Fruit fly (Drosophila melanogaster) Kc167 (cell line): ENCODE measurements around the gene gammaTub37C.

ENCODE experiments used
- Myc ChIP-seq: fragments of >200 bp; optimal IDR thresholded peaks from 2 replicates; lab custom pipeline; 2017; ENCODE audit warnings: missing external identifiers
- Sin3A ChIP-seq: fragments of >200 bp; optimal IDR thresholded peaks from 2 replicates; lab custom pipeline; 2018; ENCODE audit warnings: missing external identifiers
- h ChIP-seq: fragments of >200 bp; optimal IDR thresholded peaks from 3 replicates; lab custom pipeline; 2018; ENCODE audit warnings: missing external identifiers
- insv ChIP-seq: fragments of >200 bp; optimal IDR thresholded peaks from 3 replicates; lab custom pipeline; 2018; ENCODE audit warnings: missing external identifiers
- psq ChIP-seq: fragments of >200 bp; optimal IDR thresholded peaks from 2 replicates; lab custom pipeline; 2017; ENCODE audit warnings: missing external identifiers
- ttk ChIP-seq: sonication (Bioruptor generic); optimal IDR thresholded peaks from 2 replicates; lab custom pipeline; 2017; ENCODE audit warnings: missing external identifiers

The gammaTub37C gene

DNA sequence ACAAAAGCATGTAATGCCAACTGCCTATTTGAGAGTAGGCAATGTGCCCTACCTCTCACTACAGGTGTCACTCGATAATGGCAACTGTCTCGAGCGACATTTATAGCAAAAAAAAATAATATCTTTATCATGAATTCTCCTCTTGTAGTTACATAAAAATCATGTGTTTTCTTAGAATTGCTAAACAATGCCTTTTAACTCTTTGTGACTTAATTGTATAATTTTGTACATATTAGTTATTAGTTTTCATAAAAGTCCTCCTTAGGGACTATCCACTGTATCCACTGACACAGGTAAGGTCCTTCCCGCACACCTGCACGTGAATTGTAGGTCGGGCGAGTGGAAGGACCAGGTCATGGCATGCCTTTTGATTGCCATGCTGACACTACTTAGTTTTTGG, 23.3 kb upstream of the gammaTub37C start:
- TF ChIP-seq psq (lab: Kevin White, UChicago) (no peak), Sin3A (lab: Kevin White, UChicago) (no peak), Myc (lab: Kevin White, UChicago) (no peak), h (lab: Kevin White, UChicago) (no peak), insv (lab: Kevin White, UChicago) (no peak)

- TF ChIP-seq h (lab: Kevin White, UChicago) (no peak), ttk (lab: Kevin White, UChicago) (no peak), insv (lab: Kevin White, UChicago) (no peak), Myc (lab: Kevin White, UChicago) (no peak), psq (lab: Kevin White, UChicago) (no peak), Sin3A (lab: Kevin White, UChicago) (no peak)
Measured at dm6 chr2L:19204546-19204945, 19.0 kb upstream of the gammaTub37C start.

DNA sequence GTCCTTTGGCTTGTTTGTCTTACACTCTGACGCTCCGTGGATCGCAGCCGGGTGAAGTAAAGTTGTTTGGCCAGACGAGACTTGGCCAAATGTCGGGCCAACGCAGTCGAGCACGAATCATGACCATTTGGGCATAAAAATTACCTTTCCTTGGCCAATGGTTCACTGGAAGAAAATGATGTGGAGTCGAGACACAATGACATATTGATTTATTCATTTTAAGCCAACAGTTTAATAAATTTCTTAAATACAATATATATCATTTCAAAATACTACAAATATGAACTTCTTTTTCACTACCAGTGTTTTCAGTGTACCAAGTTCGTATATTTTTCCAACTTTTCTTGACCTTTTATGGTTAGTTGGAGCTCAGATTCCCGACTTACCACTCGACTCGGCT, 16.3 kb upstream of the gammaTub37C start:
- TF ChIP-seq h (lab: Kevin White, UChicago) = no peak
- no peak for TF ChIP-seq Sin3A (lab: Kevin White, UChicago)
- TF ChIP-seq insv (lab: Kevin White, UChicago) = no peak
- TF ChIP-seq psq (lab: Kevin White, UChicago) = no peak

- TF ChIP-seq Sin3A (lab: Kevin White, UChicago) (no peak), ttk (lab: Kevin White, UChicago) (no peak), h (lab: Kevin White, UChicago) (no peak), psq (lab: Kevin White, UChicago) (no peak), Myc (lab: Kevin White, UChicago) (no peak), insv (lab: Kevin White, UChicago) (no peak)
Measured at dm6 chr2L:19200211-19200610, 14.7 kb upstream of the gammaTub37C start.

DNA sequence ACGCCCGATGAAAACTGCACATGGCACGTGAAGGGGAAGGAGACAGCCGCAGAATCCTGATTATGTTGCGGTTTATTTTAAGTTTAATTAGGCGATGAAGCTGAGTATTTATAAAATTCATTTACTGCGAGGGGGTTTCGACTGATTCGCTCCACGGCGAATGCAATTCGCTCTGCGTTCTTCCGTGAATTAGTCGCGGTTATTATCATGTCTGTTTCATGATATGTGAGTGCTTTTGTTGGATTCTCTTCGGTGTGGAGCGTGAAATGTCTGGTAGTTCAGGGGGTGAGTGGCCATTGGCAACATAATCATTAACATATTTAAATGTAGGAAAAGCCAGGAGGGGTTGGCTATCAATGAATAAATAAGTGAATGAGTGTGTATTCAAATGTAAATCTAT, 12.9 kb upstream of the gammaTub37C start:
- TF ChIP-seq psq (lab: Kevin White, UChicago) = no peak
- no peak for TF ChIP-seq ttk (lab: Kevin White, UChicago)
- TF ChIP-seq Myc (lab: Kevin White, UChicago) = no peak
- no peak for TF ChIP-seq insv (lab: Kevin White, UChicago)
- TF ChIP-seq Sin3A (lab: Kevin White, UChicago) = no peak
- no peak for TF ChIP-seq h (lab: Kevin White, UChicago)

DNA sequence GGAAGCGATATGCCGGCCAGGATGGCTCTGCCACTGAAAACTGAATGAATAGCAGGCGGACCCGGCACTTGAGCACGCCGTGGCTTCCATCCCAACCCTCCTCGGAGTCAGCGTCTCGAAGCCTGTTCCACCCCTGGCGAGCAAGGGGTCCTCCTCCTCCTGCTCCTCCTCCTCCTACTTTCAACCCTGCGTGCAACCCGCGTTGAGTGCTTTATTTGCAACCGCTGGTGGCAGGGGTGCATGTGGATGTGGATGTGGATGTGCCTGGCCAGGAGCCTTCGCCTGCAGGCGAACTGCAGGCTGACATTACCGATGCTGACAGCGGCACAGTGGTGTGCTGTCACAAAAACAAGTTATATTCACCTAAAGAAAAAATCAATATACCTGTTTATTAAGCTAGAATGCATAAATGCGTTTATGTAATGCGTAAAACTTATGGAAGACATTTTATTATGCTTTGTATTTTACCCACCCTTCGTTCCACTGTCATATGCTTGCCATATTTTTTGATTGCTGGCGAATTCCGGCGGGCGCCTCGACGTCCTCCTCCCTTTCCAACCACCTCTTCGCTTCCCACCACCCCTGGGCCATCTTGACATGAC, 11.0 kb upstream of the gammaTub37C start:
- TF ChIP-seq psq (lab: Kevin White, UChicago) (no peak), Myc (lab: Kevin White, UChicago) (no peak), insv (lab: Kevin White, UChicago) (no peak), Sin3A (lab: Kevin White, UChicago) (no peak), h (lab: Kevin White, UChicago) (no peak), ttk (lab: Kevin White, UChicago) (no peak)

dm6 chr2L:19193703-19194102, 8.2 kb upstream of the gammaTub37C start:
- TF ChIP-seq h (lab: Kevin White, UChicago) = no peak
- TF ChIP-seq insv (lab: Kevin White, UChicago) = no peak
- no peak for TF ChIP-seq psq (lab: Kevin White, UChicago)
- no peak for TF ChIP-seq Myc (lab: Kevin White, UChicago)
- no peak for TF ChIP-seq Sin3A (lab: Kevin White, UChicago)
- no peak for TF ChIP-seq ttk (lab: Kevin White, UChicago)

dm6 chr2L:19191789-19192297, 6.3 kb upstream of the gammaTub37C start:
- no peak for TF ChIP-seq ttk (lab: Kevin White, UChicago)
- no peak for TF ChIP-seq psq (lab: Kevin White, UChicago)
- no peak for TF ChIP-seq insv (lab: Kevin White, UChicago)
- TF ChIP-seq Sin3A (lab: Kevin White, UChicago) = no peak
- TF ChIP-seq h (lab: Kevin White, UChicago) = no peak
- TF ChIP-seq Myc (lab: Kevin White, UChicago) = no peak

DNA sequence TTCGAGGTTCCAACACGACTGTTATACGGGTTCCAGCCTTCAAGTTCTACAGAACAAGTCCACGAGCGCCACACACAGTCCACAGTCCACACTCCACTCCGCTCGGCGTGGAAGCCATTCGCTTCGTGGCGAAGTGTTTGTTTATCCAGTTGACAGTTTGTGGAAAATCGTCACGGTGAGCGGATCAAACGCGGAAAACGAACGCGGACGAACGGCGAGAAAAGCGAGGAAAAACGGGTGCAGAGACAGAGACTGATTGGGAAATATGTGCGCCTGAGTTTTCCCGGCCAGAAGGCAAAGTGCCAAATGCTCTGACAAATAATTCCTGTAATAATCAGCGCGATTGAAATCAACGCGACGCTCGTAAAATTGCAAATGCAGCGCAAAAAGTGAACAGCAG, 4.7 kb upstream of the gammaTub37C start, which contains the start of gene drl:
Gene drl (plus strand): TSS at position 148 of the 400 bp plus-strand sequence.
- TF ChIP-seq psq (lab: Kevin White, UChicago) = no peak
- TF ChIP-seq ttk (lab: Kevin White, UChicago) = no peak
- no peak for TF ChIP-seq Myc (lab: Kevin White, UChicago)
- no peak for TF ChIP-seq insv (lab: Kevin White, UChicago)

DNA sequence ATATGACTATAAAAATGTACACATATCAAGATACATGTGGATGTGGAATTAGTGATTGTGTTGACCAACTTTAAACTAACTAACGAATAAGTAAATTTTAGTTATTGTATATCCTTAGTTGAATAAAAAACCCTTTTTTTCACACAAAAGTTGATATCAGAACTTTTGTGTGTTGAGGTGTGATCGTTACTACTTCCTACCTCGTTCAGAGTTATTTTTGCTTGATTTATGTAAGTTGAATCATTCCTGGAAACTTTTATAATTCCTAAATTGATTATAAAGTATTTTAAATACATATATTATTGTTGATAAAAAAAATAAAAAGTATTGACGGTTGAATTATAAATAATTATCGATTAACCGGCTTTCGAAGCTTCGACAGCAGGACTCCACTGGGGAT, 1.8 kb downstream of the gammaTub37C start, which contains the start of gene CG46059:
Gene CG46059 (minus strand): TSS at position 101 of the 400 bp plus-strand sequence.
- TF ChIP-seq h (lab: Kevin White, UChicago) (no peak), ttk (lab: Kevin White, UChicago) (no peak), psq (lab: Kevin White, UChicago) (no peak), insv (lab: Kevin White, UChicago) (no peak), Myc (lab: Kevin White, UChicago) (no peak), Sin3A (lab: Kevin White, UChicago) (no peak)

DNA sequence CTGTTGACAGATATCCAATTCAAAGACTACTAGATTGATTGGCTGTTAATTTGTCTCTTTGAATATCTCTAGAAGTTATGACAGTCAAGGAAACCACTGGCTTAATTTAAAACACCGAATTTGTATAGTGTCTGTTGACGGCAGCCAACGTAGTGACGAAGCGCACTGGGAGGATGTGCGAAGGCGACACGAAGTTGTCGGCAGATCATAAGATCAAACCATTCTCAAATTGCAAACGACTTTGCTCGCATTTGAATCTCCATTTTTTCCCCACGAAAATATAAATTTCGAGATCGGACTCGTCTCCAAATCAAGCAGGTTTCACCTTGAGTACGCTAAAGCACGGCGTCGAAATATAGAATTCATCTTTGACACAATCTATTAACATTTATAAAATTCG, 2.8 kb downstream of the gammaTub37C start, which contains the start of gene CG42688:
Gene CG42688 (minus strand): TSS at position 101 of the 400 bp plus-strand sequence.
- TF ChIP-seq Sin3A (lab: Kevin White, UChicago) (no peak), ttk (lab: Kevin White, UChicago) (no peak), Myc (lab: Kevin White, UChicago) (no peak), insv (lab: Kevin White, UChicago) (no peak), psq (lab: Kevin White, UChicago) (no peak), h (lab: Kevin White, UChicago) (no peak)
